Fruit fly (Drosophila melanogaster) whole organism: ENCODE data around the gene Mtr4.

Source experiments
- CG8478 ChIP-seq: fragments of >200 bp; optimal IDR thresholded peaks from 2 replicates; lab custom pipeline; 2018; ENCODE audit warnings: inconsistent platforms
- Dll ChIP-seq: fragments of >200 bp; optimal IDR thresholded peaks from 2 replicates; lab custom pipeline; 2017
- EcR ChIP-seq, 2 experiments: fragments of >200 bp; optimal IDR thresholded peaks; 2 replicates each; lab custom pipeline; 2017; ENCODE audit warnings: missing biosample characterization in 2 of 2, missing genetic modification characterization in 2 of 2, missing genetic modification reagents in 2 of 2
- pan ChIP-seq: fragments of >200 bp; optimal IDR thresholded peaks from 2 replicates; lab custom pipeline; 2017
- psq ChIP-seq: fragments of >200 bp; optimal IDR thresholded peaks from 2 replicates; lab custom pipeline; 2017
- usp ChIP-seq: fragments of >200 bp; optimal IDR thresholded peaks from 2 replicates; lab custom pipeline; 2017; ENCODE audit warnings: missing biosample characterization, missing genetic modification characterization, mixed read lengths

DNA sequence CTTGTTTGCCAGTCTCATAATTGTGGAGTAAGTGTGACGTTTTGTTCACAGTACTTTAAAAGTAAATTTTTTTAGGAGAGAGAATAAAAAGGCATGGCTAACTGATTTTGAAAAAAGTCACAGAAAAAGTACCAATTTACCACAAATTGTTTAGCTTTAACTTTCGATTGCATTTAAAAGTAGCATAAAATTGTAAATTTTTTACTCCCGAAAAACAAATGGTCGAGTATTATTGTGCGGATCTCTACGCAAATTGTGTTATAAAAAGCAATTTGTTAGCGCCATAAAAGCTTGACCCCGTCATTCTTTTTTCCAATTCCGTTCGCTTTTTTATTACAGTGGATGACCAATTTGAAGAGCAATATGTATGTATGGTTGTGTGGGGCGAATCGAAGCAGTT is 24.7 kb downstream of the Mtr4 start, which contains the start of gene CG43760:
- TF ChIP-seq psq (lab: Kevin White, UChicago) = no peak
- no peak for TF ChIP-seq Dll (lab: Kevin White, UChicago)
- no peak for TF ChIP-seq EcR (GFP tag; optimal IDR thresholded peaks at IDR 0.05; lab: Kevin White, UChicago)
- no peak for TF ChIP-seq pan (lab: Kevin White, UChicago)
- no peak for TF ChIP-seq CG8478 (lab: Kevin White, UChicago)
- TF ChIP-seq usp (GFP tag; lab: Kevin White, UChicago) = no peak
